Fruit fly (Drosophila melanogaster): ENCODE results near the gene Alp13.

- no peak for TF ChIP-seq pan (optimal IDR thresholded peaks at IDR 0.05)
- no peak for TF ChIP-seq CG8478 (optimal IDR thresholded peaks at IDR 0.05)
- TF ChIP-seq Dll (optimal IDR thresholded peaks at IDR 0.05) = no peak
- no peak for TF ChIP-seq usp (GFP tag; optimal IDR thresholded peaks at IDR 0.05)
- TF ChIP-seq psq (optimal IDR thresholded peaks at IDR 0.05) = no peak
These were observed 49.6 kb upstream of the Alp13 start for dm6 chr3R:10124764-10125163.

Data from whole organism.